Worm (Caenorhabditis elegans) whole organism, L2 larva: ENCODE results near the gene C37C3.11.

Experiments
- C34F6.9 ChIP-seq: fragments of 150-350 bp; optimal IDR thresholded peaks from 2 replicates; lab custom pipeline; 2014; ENCODE audit warnings: missing biosample characterization, missing genetic modification characterization
- F13H6.1 ChIP-seq: sonication (generic microtip); optimal IDR thresholded peaks from 2 replicates; lab custom pipeline; 2016; ENCODE audit warnings: missing genetic modification characterization, missing compliant biosample characterization
- Y55F3AM.14 ChIP-seq: fragments of 200-800 bp; sonication (Bioruptor generic); optimal IDR thresholded peaks from 2 replicates; lab custom pipeline; 2018; ENCODE audit warnings: mild to moderate bottlenecking, missing genetic modification characterization, missing compliant biosample characterization
- ZK546.5 ChIP-seq: sonication (generic microtip); optimal IDR thresholded peaks from 2 replicates; lab custom pipeline; 2017; ENCODE audit warnings: missing biosample characterization, missing genetic modification characterization
- alr-1 ChIP-seq: fragments of 150-350 bp; optimal IDR thresholded peaks from 2 replicates; lab custom pipeline; 2014; ENCODE audit warnings: missing biosample characterization, missing genetic modification characterization
- aly-2 ChIP-seq: fragments of 150-350 bp; optimal IDR thresholded peaks from 2 replicates; lab custom pipeline; 2014; ENCODE audit warnings: missing biosample characterization, missing genetic modification characterization
- ama-1 ChIP-seq: fragments of 150-350 bp; optimal IDR thresholded peaks from 2 replicates; lab custom pipeline; 2018; ENCODE audit warnings: inconsistent platforms
- blmp-1 ChIP-seq: sonication (generic microtip); optimal IDR thresholded peaks from 2 replicates; lab custom pipeline; 2017; ENCODE audit warnings: missing genetic modification characterization, mild to moderate bottlenecking, missing compliant biosample characterization, antibody characterized with exemption, moderate library complexity; ENCODE audit not compliant: insufficient read depth
- ceh-16 ChIP-seq: fragments of 150-350 bp; optimal IDR thresholded peaks from 2 replicates; lab custom pipeline; 2014; ENCODE audit warnings: missing biosample characterization, missing genetic modification characterization
- crh-2 ChIP-seq: sonication (generic microtip); optimal IDR thresholded peaks from 2 replicates; lab custom pipeline; 2017; ENCODE audit warnings: missing biosample characterization, missing genetic modification characterization
- dmd-4 ChIP-seq: sonication (generic microtip); optimal IDR thresholded peaks from 2 replicates; lab custom pipeline; 2017; ENCODE audit warnings: missing biosample characterization, missing genetic modification characterization
- egl-27 ChIP-seq: sonication (generic microtip); optimal IDR thresholded peaks from 3 replicates; lab custom pipeline; 2017; ENCODE audit warnings: missing biosample characterization, missing genetic modification reagents, missing genetic modification characterization
- elt-1 ChIP-seq: fragments of 150-350 bp; optimal IDR thresholded peaks from 2 replicates; lab custom pipeline; 2014; ENCODE audit warnings: missing biosample characterization, missing genetic modification characterization
- elt-3 ChIP-seq: sonication (generic microtip); optimal IDR thresholded peaks from 2 replicates; lab custom pipeline; 2017; ENCODE audit warnings: missing biosample characterization, missing genetic modification characterization
- fos-1 ChIP-seq: fragments of 150-350 bp; optimal IDR thresholded peaks from 2 replicates; lab custom pipeline; 2014; ENCODE audit warnings: missing biosample characterization, missing genetic modification characterization
- gmeb-1 ChIP-seq: fragments of 150-350 bp; optimal IDR thresholded peaks from 2 replicates; lab custom pipeline; 2014; ENCODE audit warnings: missing biosample characterization, missing genetic modification characterization
- lin-11 ChIP-seq: fragments of 150-350 bp; sonication (generic microtip); optimal IDR thresholded peaks from 2 replicates; lab custom pipeline; 2014; ENCODE audit warnings: missing biosample characterization, missing genetic modification characterization, inconsistent platforms, mixed read lengths
- lin-13 ChIP-seq: fragments of 150-350 bp; optimal IDR thresholded peaks from 2 replicates; lab custom pipeline; 2014; ENCODE audit warnings: missing biosample characterization, missing genetic modification reagents, missing genetic modification characterization
- lin-39 ChIP-seq: fragments of 150-350 bp; optimal IDR thresholded peaks from 2 replicates; lab custom pipeline; 2014; ENCODE audit warnings: missing biosample characterization, missing genetic modification reagents, missing genetic modification characterization
- mab-5 ChIP-seq: fragments of 150-350 bp; optimal IDR thresholded peaks from 2 replicates; lab custom pipeline; 2014; ENCODE audit warnings: missing biosample characterization, missing genetic modification characterization
- mbf-1 ChIP-seq: sonication (generic microtip); optimal IDR thresholded peaks from 2 replicates; lab custom pipeline; 2017; ENCODE audit warnings: missing biosample characterization, missing genetic modification characterization
- nhr-10 ChIP-seq: sonication (generic microtip); optimal IDR thresholded peaks from 2 replicates; lab custom pipeline; 2017; ENCODE audit warnings: missing biosample characterization, missing genetic modification characterization
- nhr-23 ChIP-seq: fragments of 150-350 bp; optimal IDR thresholded peaks from 2 replicates; lab custom pipeline; 2014; ENCODE audit warnings: missing biosample characterization, missing genetic modification reagents, missing genetic modification characterization
- nhr-237 ChIP-seq: fragments of 150-350 bp; optimal IDR thresholded peaks from 2 replicates; lab custom pipeline; 2014; ENCODE audit warnings: missing biosample characterization, missing genetic modification characterization
- nhr-77 ChIP-seq: fragments of 150-350 bp; optimal IDR thresholded peaks from 2 replicates; lab custom pipeline; 2014; ENCODE audit warnings: missing biosample characterization, missing genetic modification characterization
- peb-1 ChIP-seq: fragments of 150-350 bp; optimal IDR thresholded peaks from 2 replicates; lab custom pipeline; 2014; ENCODE audit warnings: missing biosample characterization, missing genetic modification characterization
- sem-4 ChIP-seq: fragments of 150-350 bp; optimal IDR thresholded peaks from 2 replicates; lab custom pipeline; 2014; ENCODE audit warnings: missing biosample characterization, missing genetic modification reagents, missing genetic modification characterization
- skn-1 ChIP-seq: sonication (generic microtip); optimal IDR thresholded peaks from 2 replicates; lab custom pipeline; 2017; ENCODE audit warnings: missing biosample characterization, missing genetic modification characterization
- sma-3 ChIP-seq: sonication (generic microtip); optimal IDR thresholded peaks from 2 replicates; lab custom pipeline; 2016; ENCODE audit warnings: missing genetic modification reagents, missing genetic modification characterization, missing compliant biosample characterization
- sma-9 ChIP-seq, 2 experiments: fragments of 150-350 bp in 1 of 2; sonication (generic microtip) in 1 of 2; optimal IDR thresholded peaks; 2 replicates each; lab custom pipeline; 2014 to 2016; ENCODE audit warnings: missing genetic modification characterization in 2 of 2, mild to moderate bottlenecking in 1 of 2, missing biosample characterization in 1 of 2, missing compliant biosample characterization in 1 of 2, missing genetic modification reagents in 1 of 2, moderate library complexity in 1 of 2
- snpc-4 ChIP-seq: fragments of 150-350 bp; optimal IDR thresholded peaks from 2 replicates; lab custom pipeline; 2014; ENCODE audit warnings: missing biosample characterization, missing genetic modification characterization
- unc-39 ChIP-seq: fragments of 150-350 bp; optimal IDR thresholded peaks from 2 replicates; lab custom pipeline; 2014; ENCODE audit warnings: missing biosample characterization, missing genetic modification characterization
- unc-55 ChIP-seq: fragments of 150-350 bp; sonication (generic microtip); optimal IDR thresholded peaks from 3 replicates; lab custom pipeline; 2014; ENCODE audit warnings: missing biosample characterization, missing genetic modification reagents, missing genetic modification characterization
- unc-62 ChIP-seq: fragments of 150-350 bp; optimal IDR thresholded peaks from 2 replicates; lab custom pipeline; 2014; ENCODE audit warnings: missing biosample characterization, missing genetic modification reagents, missing genetic modification characterization
- zag-1 ChIP-seq: fragments of 150-350 bp; optimal IDR thresholded peaks from 2 replicates; lab custom pipeline; 2014; ENCODE audit warnings: missing biosample characterization, missing genetic modification characterization
- ztf-4 ChIP-seq: fragments of 150-350 bp; optimal IDR thresholded peaks from 2 replicates; lab custom pipeline; 2014; ENCODE audit warnings: missing biosample characterization, missing genetic modification characterization

The C37C3.11 gene

DNA sequence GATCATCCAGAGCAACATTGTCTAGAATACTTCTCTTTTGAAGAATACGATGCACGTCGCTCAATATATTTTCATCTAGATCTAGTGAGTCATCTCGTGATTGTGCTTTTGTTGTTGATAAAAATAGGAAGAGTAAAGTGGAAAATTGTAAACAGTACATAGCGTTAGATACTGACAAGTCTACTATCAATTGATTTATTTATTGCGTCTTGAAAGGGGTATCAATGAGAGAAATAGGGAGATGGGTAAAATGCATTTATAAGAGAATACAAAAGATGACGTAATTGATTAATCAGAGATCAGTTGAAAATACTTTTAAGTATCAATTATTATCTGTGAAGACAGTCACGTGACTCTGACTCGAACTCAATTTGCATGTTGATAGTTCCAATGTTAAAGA, 27.7 kb downstream of the C37C3.11 start, which contains the start of gene txt-5 (continued):
- TF ChIP-seq elt-1 (tag; lab: Kevin White, UChicago) (no peak), sma-3 (GFP tag; lab: Kevin White, UChicago) (peak; percentile 77), Y55F3AM.14 (no peak), ama-1 (peak; percentile 26), egl-27 (tag; lab: Kevin White, UChicago) (no peak), ZK546.5 (tag; lab: Kevin White, UChicago) (no peak), lin-39 (no peak), lin-11 (tag; lab: Kevin White, UChicago) (no peak), zag-1 (no peak), nhr-23 (tag; lab: Kevin White, UChicago) (no peak), lin-13 (GFP tag; lab: Kevin White, UChicago) (no peak), sem-4 (tag; lab: Kevin White, UChicago) (no peak), aly-2 (tag; lab: Kevin White, UChicago) (no peak), ceh-16 (no peak), blmp-1 (tag; lab: Kevin White, UChicago) (no peak), sma-9 (GFP tag; optimal IDR thresholded peaks at IDR 0.05; lab: Kevin White, UChicago) (peak; percentile 19), sma-9 (tag; optimal IDR thresholded peaks at IDR 0.05; lab: Kevin White, UChicago) (no peak), crh-2 (tag; lab: Kevin White, UChicago) (peak; percentile 53), nhr-77 (tag; lab: Kevin White, UChicago) (no peak)

ce11 chrV:7830952-7831351, 33.6 kb downstream of the C37C3.11 start:
- no peak for TF ChIP-seq peb-1 (tag; lab: Kevin White, UChicago)
- TF ChIP-seq nhr-23 (tag; lab: Kevin White, UChicago), result no peak
- TF ChIP-seq nhr-77 (tag; lab: Kevin White, UChicago), result no peak
- TF ChIP-seq snpc-4, result no peak
- no peak for TF ChIP-seq ztf-4 (tag; lab: Kevin White, UChicago)
- TF ChIP-seq alr-1 (tag; lab: Kevin White, UChicago), result no peak
- TF ChIP-seq lin-39, result no peak
- TF ChIP-seq nhr-237 (tag; lab: Kevin White, UChicago), result no peak
- no peak for TF ChIP-seq elt-1 (tag; lab: Kevin White, UChicago)
- no peak for TF ChIP-seq mbf-1
- TF ChIP-seq ZK546.5 (tag; lab: Kevin White, UChicago), result no peak
- no peak for TF ChIP-seq fos-1 (tag; lab: Kevin White, UChicago)
- TF ChIP-seq mab-5 (tag; lab: Kevin White, UChicago), result no peak
- TF ChIP-seq gmeb-1, result no peak
- no peak for TF ChIP-seq sma-9 (GFP tag; optimal IDR thresholded peaks at IDR 0.05; lab: Kevin White, UChicago)
- no peak for TF ChIP-seq sma-9 (tag; optimal IDR thresholded peaks at IDR 0.05; lab: Kevin White, UChicago)

DNA sequence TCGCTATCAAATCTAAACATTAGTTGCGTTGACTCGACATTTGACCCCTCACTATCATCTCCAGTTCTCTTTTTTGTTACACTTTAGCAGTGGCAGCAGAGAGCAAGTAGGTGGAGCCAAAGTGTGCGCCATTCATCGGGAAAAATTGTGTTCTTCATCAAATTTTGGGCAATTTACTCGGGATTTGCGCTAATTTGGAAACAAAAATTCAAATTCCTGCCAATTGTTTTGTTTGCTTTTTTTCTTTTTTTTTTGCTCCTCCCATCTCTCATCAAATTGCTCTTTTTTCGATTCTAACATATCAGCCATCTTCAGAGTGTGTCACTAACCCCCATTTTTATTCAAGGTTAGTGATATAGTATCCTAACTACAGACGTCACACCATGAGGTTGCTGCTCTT, 37.6 kb downstream of the C37C3.11 start, which contains the start of gene mig-6:
mig-6 (plus strand) TSS at position 301 of the 400 bp plus-strand sequence.
- TF ChIP-seq ztf-4 (tag; lab: Kevin White, UChicago), result no peak
- no peak for TF ChIP-seq nhr-77 (tag; lab: Kevin White, UChicago)
- no peak for TF ChIP-seq aly-2 (tag; lab: Kevin White, UChicago)
- no peak for TF ChIP-seq unc-62
- TF ChIP-seq egl-27 (tag; lab: Kevin White, UChicago), result no peak
- TF ChIP-seq unc-55 (GFP tag; lab: Kevin White, UChicago), result no peak
- TF ChIP-seq elt-1 (tag; lab: Kevin White, UChicago), result no peak
- TF ChIP-seq dmd-4 (tag; lab: Kevin White, UChicago), result no peak

DNA sequence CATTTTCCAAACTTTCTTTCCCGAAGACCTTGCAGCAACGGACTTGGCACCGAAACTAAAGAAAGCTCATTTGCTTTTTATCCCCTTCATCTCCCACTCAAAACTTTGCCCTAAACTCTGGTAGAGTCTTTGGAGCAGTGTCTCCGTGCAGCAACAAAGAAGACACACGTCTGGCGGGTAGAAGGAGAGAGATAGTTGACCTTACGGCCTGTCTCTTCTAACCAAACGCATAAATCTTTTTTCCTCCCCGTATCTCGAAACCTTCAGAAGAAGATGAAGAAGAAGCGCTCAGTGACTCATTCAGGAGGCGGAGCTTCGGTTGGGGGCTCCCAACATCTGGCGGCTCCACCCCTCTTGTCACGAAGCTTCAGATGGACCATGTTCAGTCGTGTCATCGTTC, 38.2 kb downstream of the C37C3.11 start:
- TF ChIP-seq skn-1 (tag; lab: Kevin White, UChicago), result no peak
- TF ChIP-seq mab-5 (tag; lab: Kevin White, UChicago), result no peak
- no peak for TF ChIP-seq ceh-16
- no peak for TF ChIP-seq blmp-1 (tag; lab: Kevin White, UChicago)
- TF ChIP-seq unc-39 (tag; lab: Kevin White, UChicago), result no peak
- TF ChIP-seq nhr-237 (tag; lab: Kevin White, UChicago), result no peak
- TF ChIP-seq alr-1 (tag; lab: Kevin White, UChicago), result no peak
- no peak for TF ChIP-seq aly-2 (tag; lab: Kevin White, UChicago)
- TF ChIP-seq sma-9 (GFP tag; optimal IDR thresholded peaks at IDR 0.05; lab: Kevin White, UChicago), result no peak
- no peak for TF ChIP-seq sma-9 (tag; optimal IDR thresholded peaks at IDR 0.05; lab: Kevin White, UChicago)
- TF ChIP-seq C34F6.9 (tag; lab: Kevin White, UChicago), result no peak
- TF ChIP-seq F13H6.1, result no peak
- no peak for TF ChIP-seq sma-3 (GFP tag; lab: Kevin White, UChicago)
- no peak for TF ChIP-seq unc-62
- TF ChIP-seq nhr-10, result no peak
- TF ChIP-seq elt-3, result no peak
- TF ChIP-seq, all 48 proteins: peak for 0
